Worm (Caenorhabditis elegans): ENCODE results near the gene pals-26.
A peak's percentile ranks its signal among the peaks of the same experiment; 100 is the strongest.

pals-26 gene

ce11 chrIII:4395857-4396256 is 20.9 kb downstream of the pals-26 start:
- TF ChIP-seq ama-1 (optimal IDR thresholded peaks at IDR 0.05) (no peak), nhr-10 (tag; optimal IDR thresholded peaks at IDR 0.05) (no peak), unc-55 (GFP tag; optimal IDR thresholded peaks at IDR 0.05) (no peak), unc-39 (tag; optimal IDR thresholded peaks at IDR 0.05) (no peak), alr-1 (tag; optimal IDR thresholded peaks at IDR 0.05) (no peak), elt-1 (tag; optimal IDR thresholded peaks at IDR 0.05) (no peak), R02D3.7 (tag; optimal IDR thresholded peaks at IDR 0.05) (no peak)

- no peak for TF ChIP-seq ztf-1 (GFP tag; conservative IDR thresholded peaks at IDR 0.05)
- TF ChIP-seq ceh-82 (tag; optimal IDR thresholded peaks at IDR 0.05), result no peak
Measured at ce11 chrIII:4397115-4397514, 22.2 kb downstream of the pals-26 start, which contains the start of gene R07E5.5. Gene R07E5.5, plus strand, starts transcription at chrIII:4397415.

ce11 chrIII:4398463-4398862 is 23.5 kb downstream of the pals-26 start, which contains the start of gene R07E5.6:
Gene R07E5.6, plus strand, starts transcription at chrIII:4398763.
- no peak for TF ChIP-seq snpc-4 (tag; optimal IDR thresholded peaks at IDR 0.05)
- no peak for TF ChIP-seq mdl-1 (tag; optimal IDR thresholded peaks at IDR 0.05)
- no peak for TF ChIP-seq alr-1 (tag; optimal IDR thresholded peaks at IDR 0.05)
- no peak for TF ChIP-seq nhr-25 (tag; optimal IDR thresholded peaks at IDR 0.05)
- no peak for TF ChIP-seq C34F6.9 (tag; optimal IDR thresholded peaks at IDR 0.05)
- no peak for TF ChIP-seq skn-1 (tag; optimal IDR thresholded peaks at IDR 0.05)
- TF ChIP-seq ztf-4 (tag; optimal IDR thresholded peaks at IDR 0.05), result no peak
- no peak for TF ChIP-seq peb-1 (tag; optimal IDR thresholded peaks at IDR 0.05)
- TF ChIP-seq ztf-1 (GFP tag; conservative IDR thresholded peaks at IDR 0.05), result no peak
- no peak for TF ChIP-seq F13H6.1 (tag; optimal IDR thresholded peaks at IDR 0.05)
- TF ChIP-seq ceh-16 (tag; optimal IDR thresholded peaks at IDR 0.05), result no peak
- TF ChIP-seq nhr-23 (tag; optimal IDR thresholded peaks at IDR 0.05), result no peak
- TF ChIP-seq zag-1 (tag; optimal IDR thresholded peaks at IDR 0.05), result no peak
- TF ChIP-seq egl-27 (tag; optimal IDR thresholded peaks at IDR 0.05), result no peak
- TF ChIP-seq gmeb-1 (tag; optimal IDR thresholded peaks at IDR 0.05), result no peak

- TF ChIP-seq zag-1 (tag; optimal IDR thresholded peaks at IDR 0.05), result no peak
- TF ChIP-seq sma-3 (GFP tag; optimal IDR thresholded peaks at IDR 0.05), result no peak
- TF ChIP-seq ceh-16 (tag; optimal IDR thresholded peaks at IDR 0.05), result no peak
- no peak for TF ChIP-seq blmp-1 (tag; optimal IDR thresholded peaks at IDR 0.05; ENCODE audit: insufficient read depth)
- no peak for TF ChIP-seq sma-9 (GFP tag; optimal IDR thresholded peaks at IDR 0.05)
- no peak for TF ChIP-seq sma-9 (tag; optimal IDR thresholded peaks at IDR 0.05)
- no peak for TF ChIP-seq peb-1 (tag; optimal IDR thresholded peaks at IDR 0.05)
- TF ChIP-seq nhr-21 (tag; optimal IDR thresholded peaks at IDR 0.05), result no peak
- no peak for TF ChIP-seq sem-4 (tag; optimal IDR thresholded peaks at IDR 0.05)
- no peak for TF ChIP-seq nhr-25 (tag; optimal IDR thresholded peaks at IDR 0.05)
- no peak for TF ChIP-seq mdl-1 (tag; optimal IDR thresholded peaks at IDR 0.05)
- no peak for TF ChIP-seq nhr-77 (tag; optimal IDR thresholded peaks at IDR 0.05)
- no peak for TF ChIP-seq nhr-6 (tag; optimal IDR thresholded peaks at IDR 0.05)
- TF ChIP-seq nhr-10 (tag; optimal IDR thresholded peaks at IDR 0.05), result no peak
- TF ChIP-seq egl-27 (tag; optimal IDR thresholded peaks at IDR 0.05), result no peak
- TF ChIP-seq snpc-4 (tag; optimal IDR thresholded peaks at IDR 0.05), result no peak
- no peak for TF ChIP-seq aly-2 (tag; optimal IDR thresholded peaks at IDR 0.05)
Measured at ce11 chrIII:4401142-4401541, 26.2 kb downstream of the pals-26 start, which contains the start of gene R07E5.15. Gene R07E5.15, plus strand, starts transcription at chrIII:4401442.

- TF ChIP-seq snpc-4 (tag; optimal IDR thresholded peaks at IDR 0.05) (peak; percentile 33), fos-1 (tag; optimal IDR thresholded peaks at IDR 0.05) (peak; percentile 0), C34F6.9 (tag; optimal IDR thresholded peaks at IDR 0.05) (peak; percentile 62), unc-55 (GFP tag; optimal IDR thresholded peaks at IDR 0.05) (peak; percentile 56), ZK546.5 (tag; optimal IDR thresholded peaks at IDR 0.05) (no peak), nhr-129 (tag; optimal IDR thresholded peaks at IDR 0.05) (peak; percentile 42), R02D3.7 (tag; optimal IDR thresholded peaks at IDR 0.05) (no peak), nhr-25 (tag; optimal IDR thresholded peaks at IDR 0.05) (peak; percentile 13)
Measured at ce11 chrIII:4404339-4404836, 29.4 kb downstream of the pals-26 start, which contains the start of the genes R07E5.17 and snfc-5. Gene R07E5.17, minus strand, starts transcription at chrIII:4404436. Gene snfc-5, plus strand, starts transcription at chrIII:4404786.

All from whole organism, L2 larva.